Fruit fly (Drosophila melanogaster): ENCODE data around the gene loco.

loco gene

dm6 chr3R:22663115-22663514, 23.9 kb upstream of the loco start (continued):
- TF ChIP-seq Hr78 (GFP tag; optimal IDR thresholded peaks at IDR 0.05) = no peak
- no peak for TF ChIP-seq vnd (GFP tag; IDR thresholded peaks at IDR 0.05; ENCODE audit: partially characterized antibody)
- TF ChIP-seq nau (GFP tag; optimal IDR thresholded peaks at IDR 0.05) = no peak
- TF ChIP-seq CG15696 (tag; optimal IDR thresholded peaks at IDR 0.05) = no peak
- TF ChIP-seq CG15479 (GFP tag; optimal IDR thresholded peaks at IDR 0.05) = no peak
- TF ChIP-seq CG12769 (tag; optimal IDR thresholded peaks at IDR 0.05) = no peak
- TF ChIP-seq toy (GFP tag; IDR thresholded peaks at IDR 0.05) = no peak
- no peak for TF ChIP-seq CG4707 (GFP tag; optimal IDR thresholded peaks at IDR 0.05)
- peak; percentile 59 for TF ChIP-seq CG10979 (tag; optimal IDR thresholded peaks at IDR 0.05)
- TF ChIP-seq zfh1 (GFP tag; IDR thresholded peaks at IDR 0.05) = peak; percentile 71
- peak; percentile 83 for TF ChIP-seq sens (GFP tag)
- TF ChIP-seq CG13287 (GFP tag; IDR thresholded peaks at IDR 0.05; ENCODE audit: partially characterized antibody) = no peak
- TF ChIP-seq phol (tag; optimal IDR thresholded peaks at IDR 0.05) = peak; percentile 71
- TF ChIP-seq kay (GFP tag; optimal IDR thresholded peaks at IDR 0.05) = no peak
- no peak for TF ChIP-seq Dp (GFP tag; optimal IDR thresholded peaks at IDR 0.05)
- TF ChIP-seq Lpt (GFP tag; optimal IDR thresholded peaks at IDR 0.05) = no peak
- no peak for TF ChIP-seq sna (GFP tag; IDR thresholded peaks at IDR 0.05; ENCODE audit: partially characterized antibody)
- TF ChIP-seq nmo (GFP tag; optimal IDR thresholded peaks at IDR 0.05) = peak; percentile 75
- no peak for TF ChIP-seq tll (GFP tag; optimal IDR thresholded peaks at IDR 0.05)
- no peak for TF ChIP-seq Eip74EF (GFP tag; optimal IDR thresholded peaks at IDR 0.05)
- 0 out of 2 replicates have a peak, but pooled peaks have one; percentile 13 for TF ChIP-seq CG4360 (GFP tag; IDR thresholded peaks at IDR 0.05)
- no peak for TF ChIP-seq zf30C (GFP tag; optimal IDR thresholded peaks at IDR 0.05)
- TF ChIP-seq hb (GFP tag; IDR thresholded peaks at IDR 0.05; ENCODE audit: partially characterized antibody) = no peak
- TF ChIP-seq CG8765 (GFP tag; IDR thresholded peaks at IDR 0.05) = no peak
- no peak for TF ChIP-seq fru (optimal IDR thresholded peaks at IDR 0.05)
- TF ChIP-seq H2.0 (GFP tag; IDR thresholded peaks at IDR 0.05) = peak; percentile 83
- TF ChIP-seq kah (GFP tag; optimal IDR thresholded peaks at IDR 0.05) = no peak
- TF ChIP-seq chif (GFP tag; optimal IDR thresholded peaks at IDR 0.05) = peak; percentile 61 to 65
- TF ChIP-seq jing (GFP tag; optimal IDR thresholded peaks at IDR 0.05) = peak; percentile 63
- peak; percentile 42 for TF ChIP-seq CG3407 (GFP tag; optimal IDR thresholded peaks at IDR 0.05)
- TF ChIP-seq CG12155 (GFP tag; optimal IDR thresholded peaks at IDR 0.05) = peak; percentile 67
- TF ChIP-seq CG10543 (GFP tag; optimal IDR thresholded peaks at IDR 0.05) = peak; percentile 11
- TF ChIP-seq Ptx1 (GFP tag; IDR thresholded peaks at IDR 0.05) = peak; percentile 62; the same call in 1 of the 2 replicates
- peak; percentile 70 for TF ChIP-seq Hr3 (GFP tag; optimal IDR thresholded peaks at IDR 0.05)
- no peak for TF ChIP-seq al (GFP tag; IDR thresholded peaks at IDR 0.05)
- TF ChIP-seq CG14667 (GFP tag; IDR thresholded peaks at IDR 0.05) = 0 out of 2 replicates have a peak, but pooled peaks have one; percentile 13
- TF ChIP-seq lov (optimal IDR thresholded peaks at IDR 0.05) = no peak
- no peak for TF ChIP-seq lov (GFP tag; IDR thresholded peaks at IDR 0.05)
- no peak for TF ChIP-seq insv (GFP tag; optimal IDR thresholded peaks at IDR 0.05)
- TF ChIP-seq CG2202 (tag; optimal IDR thresholded peaks at IDR 0.05) = no peak
- TF ChIP-seq ken (GFP tag; IDR thresholded peaks at IDR 0.05) = peak; percentile 51; the same call in 2 of the 3 replicates
- TF ChIP-seq CG2120 (GFP tag; optimal IDR thresholded peaks at IDR 0.05) = peak; percentile 81
- no peak for TF ChIP-seq gt (GFP tag; IDR thresholded peaks at IDR 0.05)
- TF ChIP-seq ERR (GFP tag; optimal IDR thresholded peaks at IDR 0.05) = no peak
- TF ChIP-seq CG1602 (GFP tag; optimal IDR thresholded peaks at IDR 0.05) = peak; percentile 57
- peak; percentile 75 for TF ChIP-seq CG15269 (tag; optimal IDR thresholded peaks at IDR 0.05)
- TF ChIP-seq CG17829 (tag; optimal IDR thresholded peaks at IDR 0.05) = no peak
- peak; percentile 41; the same call in 1 of the 3 replicates for TF ChIP-seq Aef1 (GFP tag; IDR thresholded peaks at IDR 0.05)
- TF ChIP-seq CG9609 (GFP tag; optimal IDR thresholded peaks at IDR 0.05) = no peak
- TF ChIP-seq CG15073 (GFP tag; optimal IDR thresholded peaks at IDR 0.05) = no peak
- no peak for TF ChIP-seq CG1647 (GFP tag; optimal IDR thresholded peaks at IDR 0.05)
